Worm (Caenorhabditis elegans) whole organism, young adult: Measurements from ENCODE around the gene gem-4.

Experiments used
- D2030.7 ChIP-seq: fragments of 200-800 bp; sonication (Bioruptor generic); IDR thresholded peaks from 2 replicates; pipeline ENCODE4 v1.3.6; 2022; ENCODE audit warnings: missing genetic modification reagents, missing genetic modification characterization, missing compliant biosample characterization
- F49E8.2 ChIP-seq: sonication (generic microtip); optimal IDR thresholded peaks from 3 replicates; lab custom pipeline; 2017; ENCODE audit warnings: missing genetic modification characterization, mild to moderate bottlenecking, missing compliant biosample characterization, antibody characterized with exemption, moderate library complexity; ENCODE audit not compliant: insufficient read depth
- F55B11.4 ChIP-seq: sonication (generic microtip); optimal IDR thresholded peaks from 2 replicates; lab custom pipeline; 2016; ENCODE audit warnings: missing compliant biosample characterization, missing genetic modification characterization, borderline replicate concordance; ENCODE audit not compliant: insufficient read depth
- F57C9.4 ChIP-seq: sonication (generic microtip); optimal IDR thresholded peaks from 2 replicates; lab custom pipeline; 2017; ENCODE audit warnings: mild to moderate bottlenecking, missing genetic modification characterization, missing compliant biosample characterization
- K11D2.4 ChIP-seq: fragments of 200-800 bp; sonication (Bioruptor generic); IDR thresholded peaks from 2 replicates; pipeline ENCODE4 v1.3.6; 2022; ENCODE audit warnings: missing genetic modification reagents, missing genetic modification characterization, missing compliant biosample characterization
- T07F8.4 ChIP-seq: sonication (generic microtip); optimal IDR thresholded peaks from 2 replicates; lab custom pipeline; 2016; ENCODE audit warnings: mild to moderate bottlenecking, missing genetic modification characterization, moderate library complexity, missing compliant biosample characterization
- akir-1 ChIP-seq: fragments of 200-800 bp; sonication (Bioruptor generic); optimal IDR thresholded peaks from 2 replicates; lab custom pipeline; 2018; ENCODE audit warnings: mild to moderate bottlenecking, missing genetic modification characterization, moderate library complexity, missing compliant biosample characterization
- aptf-2 ChIP-seq: fragments of 200-800 bp; sonication (Bioruptor generic); conservative IDR thresholded peaks from 2 replicates; pipeline ENCODE4 v1.3.6; 2022; ENCODE audit warnings: missing genetic modification reagents, missing genetic modification characterization, missing compliant biosample characterization
- aptf-3 ChIP-seq: fragments of 200-800 bp; sonication (Bioruptor generic); IDR thresholded peaks from 2 replicates; pipeline ENCODE4 v1.3.6; 2022; ENCODE audit warnings: missing genetic modification characterization, missing compliant biosample characterization
- attf-3 ChIP-seq: fragments of 200-800 bp; sonication (Bioruptor generic); conservative IDR thresholded peaks from 2 replicates; pipeline ENCODE4 v1.3.6; 2022; ENCODE audit warnings: missing genetic modification reagents, missing genetic modification characterization, missing compliant biosample characterization
- bed-1 ChIP-seq: fragments of 200-800 bp; sonication (Bioruptor generic); IDR thresholded peaks from 2 replicates; pipeline ENCODE4 v1.3.6; 2022; ENCODE audit warnings: missing genetic modification reagents, missing genetic modification characterization, missing compliant biosample characterization
- efl-1 ChIP-seq: fragments of 150-350 bp; optimal IDR thresholded peaks from 2 replicates; lab custom pipeline; 2014; ENCODE audit warnings: missing biosample characterization, missing genetic modification reagents, missing genetic modification characterization
- ekl-4 ChIP-seq: fragments of 200-800 bp; sonication (Bioruptor generic); IDR thresholded peaks from 2 replicates; pipeline ENCODE4 v1.3.6; 2022; ENCODE audit warnings: missing genetic modification reagents, missing genetic modification characterization, missing compliant biosample characterization
- gei-17 ChIP-seq: fragments of 200-800 bp; sonication (Bioruptor generic); optimal IDR thresholded peaks from 2 replicates; lab custom pipeline; 2018; ENCODE audit warnings: mild to moderate bottlenecking, missing genetic modification characterization, missing compliant biosample characterization
- hlh-12 ChIP-seq: sonication (generic microtip); optimal IDR thresholded peaks from 2 replicates; lab custom pipeline; 2016; ENCODE audit warnings: missing genetic modification characterization, missing compliant biosample characterization
- hrde-1 ChIP-seq: sonication (generic microtip); optimal IDR thresholded peaks from 2 replicates; lab custom pipeline; 2016; ENCODE audit warnings: missing genetic modification characterization, mild to moderate bottlenecking, missing compliant biosample characterization, moderate library complexity, missing genotype, missing genetic modification reagents, borderline replicate concordance
- let-526 ChIP-seq: fragments of 200-800 bp; sonication (Bioruptor generic); IDR thresholded peaks from 2 replicates; pipeline ENCODE4 v1.3.6; 2022; ENCODE audit warnings: missing genetic modification reagents, missing genetic modification characterization, missing compliant biosample characterization
- madf-10 ChIP-seq: sonication (generic microtip); optimal IDR thresholded peaks from 2 replicates; lab custom pipeline; 2016; ENCODE audit warnings: mild to moderate bottlenecking, missing genetic modification characterization, missing compliant biosample characterization
- mel-28 ChIP-seq: sonication (generic microtip); optimal IDR thresholded peaks from 2 replicates; lab custom pipeline; 2016; ENCODE audit warnings: borderline replicate concordance, mild to moderate bottlenecking, missing genetic modification characterization, missing compliant biosample characterization
- nhr-27 ChIP-seq: fragments of 200-800 bp; sonication (Bioruptor generic); optimal IDR thresholded peaks from 2 replicates; lab custom pipeline; 2018; ENCODE audit warnings: mild to moderate bottlenecking, missing genetic modification characterization, moderate library complexity, missing compliant biosample characterization
- nhr-80 ChIP-seq: sonication (generic microtip); optimal IDR thresholded peaks from 2 replicates; lab custom pipeline; 2016; ENCODE audit warnings: missing genetic modification characterization, missing compliant biosample characterization
- nhr-90 ChIP-seq: sonication (generic microtip); optimal IDR thresholded peaks from 2 replicates; lab custom pipeline; 2016; ENCODE audit warnings: missing genotype, mild to moderate bottlenecking, missing genetic modification characterization, missing compliant biosample characterization
- pbrm-1 ChIP-seq: fragments of 200-800 bp; sonication (Bioruptor generic); IDR thresholded peaks from 2 replicates; pipeline ENCODE4 v1.3.6; 2022; ENCODE audit warnings: missing genetic modification reagents, missing genetic modification characterization, missing compliant biosample characterization
- rpc-1 ChIP-seq, 2 experiments: fragments of 150-350 bp in 1 of 2; sonication (generic microtip) in 1 of 2; optimal IDR thresholded peaks; 2 replicates each; lab custom pipeline; 2014 to 2018; ENCODE audit warnings: missing biosample characterization in 1 of 2, missing genetic modification characterization in 1 of 2, missing genetic modification reagents in 1 of 2, missing genotype in 1 of 2
- snpc-1.3 ChIP-seq: sonication (generic microtip); optimal IDR thresholded peaks from 2 replicates; lab custom pipeline; 2017; ENCODE audit warnings: missing genetic modification characterization, mild to moderate bottlenecking, missing compliant biosample characterization, antibody characterized with exemption, moderate library complexity, missing genotype, missing genetic modification reagents; ENCODE audit not compliant: insufficient read depth
- somi-1 ChIP-seq: fragments of 200-800 bp; sonication (Bioruptor generic); optimal IDR thresholded peaks from 2 replicates; lab custom pipeline; 2018; ENCODE audit warnings: mild to moderate bottlenecking, missing genetic modification characterization, missing compliant biosample characterization
- tbp1 ChIP-seq: fragments of 200-800 bp; sonication (Bioruptor generic); optimal IDR thresholded peaks from 2 replicates; lab custom pipeline; 2018; ENCODE audit warnings: mild to moderate bottlenecking, missing genetic modification characterization, missing compliant biosample characterization
- unc-62 ChIP-seq: fragments of 150-350 bp; optimal IDR thresholded peaks from 2 replicates; lab custom pipeline; 2014; ENCODE audit warnings: missing biosample characterization, missing genetic modification reagents, missing genetic modification characterization
- zim-3 ChIP-seq: sonication (generic microtip); optimal IDR thresholded peaks from 2 replicates; lab custom pipeline; 2017; ENCODE audit warnings: mild to moderate bottlenecking, missing genetic modification characterization, moderate library complexity, missing compliant biosample characterization
- ztf-22 ChIP-seq: fragments of 200-800 bp; sonication (Bioruptor generic); optimal IDR thresholded peaks from 2 replicates; lab custom pipeline; 2018; ENCODE audit warnings: mild to moderate bottlenecking, missing genetic modification characterization, moderate library complexity, missing compliant biosample characterization

gem-4 gene

DNA sequence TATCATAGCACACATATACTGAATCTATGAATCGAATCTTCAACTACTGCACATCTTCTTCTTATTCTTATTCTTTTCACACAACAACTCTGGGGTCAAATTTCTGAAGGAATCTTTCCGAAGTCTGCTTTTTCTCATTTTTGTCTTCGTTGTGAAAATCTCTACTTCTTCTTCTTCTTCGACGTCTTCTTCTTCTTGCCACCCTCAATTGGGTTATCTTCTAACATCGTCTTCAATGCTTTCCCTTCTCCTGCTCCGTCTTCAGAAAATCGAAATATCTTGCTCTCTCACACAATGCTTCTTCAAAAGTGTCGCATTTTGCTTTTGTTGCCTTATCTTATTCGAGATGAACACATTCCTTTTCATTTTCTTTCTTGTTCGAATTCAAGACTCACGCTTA, 22.2 kb upstream of the gem-4 start:
- TF ChIP-seq hlh-12 (tag; lab: Kevin White, UChicago) (no peak), snpc-1.3 (tag; lab: Kevin White, UChicago) (no peak)

- TF ChIP-seq aptf-2 (GFP tag; lab: Robert Waterston, UW) (no peak), F55B11.4 (tag; lab: Kevin White, UChicago) (no peak), nhr-27 (tag; lab: Kevin White, UChicago) (no peak), zim-3 (no peak), pbrm-1 (GFP tag; lab: Robert Waterston, UW) (no peak), F49E8.2 (tag; lab: Kevin White, UChicago) (no peak), mel-28 (no peak), hrde-1 (tag; lab: Kevin White, UChicago) (no peak), hlh-12 (tag; lab: Kevin White, UChicago) (no peak), rpc-1 (optimal IDR thresholded peaks at IDR 0.05; lab: Kevin White, UChicago) (no peak), rpc-1 (tag; optimal IDR thresholded peaks at IDR 0.05; lab: Kevin White, UChicago) (no peak), somi-1 (GFP tag; lab: Kevin White, UChicago) (no peak), K11D2.4 (GFP tag; lab: Robert Waterston, UW) (no peak), gei-17 (GFP tag; lab: Kevin White, UChicago) (no peak), D2030.7 (GFP tag; lab: Robert Waterston, UW) (no peak), T07F8.4 (tag; lab: Kevin White, UChicago) (no peak)
Observed at ce11 chrIV:11735025-11735424, 10.4 kb upstream of the gem-4 start, which contains the start of gene K01A6.6. Gene K01A6.6 (plus strand): TSS chrIV:11735325.

ce11 chrIV:11737269-11737668, 8.2 kb upstream of the gem-4 start, which contains the start of gene K01A6.8:
Gene K01A6.8 (minus strand): TSS chrIV:11737369.
- TF ChIP-seq nhr-80 (tag; lab: Kevin White, UChicago) (no peak), F49E8.2 (tag; lab: Kevin White, UChicago) (no peak), aptf-3 (GFP tag; lab: Robert Waterston, UW) (no peak), rpc-1 (optimal IDR thresholded peaks at IDR 0.05; lab: Kevin White, UChicago) (no peak), rpc-1 (tag; optimal IDR thresholded peaks at IDR 0.05; lab: Kevin White, UChicago) (no peak), bed-1 (GFP tag; lab: Robert Waterston, UW) (no peak), unc-62 (GFP tag; lab: Kevin White, UChicago) (no peak), F57C9.4 (tag; lab: Kevin White, UChicago) (no peak), nhr-90 (tag; lab: Kevin White, UChicago) (no peak), akir-1 (GFP tag; lab: Kevin White, UChicago) (no peak), madf-10 (no peak), efl-1 (GFP tag; lab: Kevin White, UChicago) (no peak), ztf-22 (GFP tag; lab: Kevin White, UChicago) (no peak), tbp1 (GFP tag; lab: Kevin White, UChicago) (no peak), attf-3 (GFP tag; lab: Robert Waterston, UW) (no peak)
- TF ChIP-seq, all 124 proteins: peak for 0

DNA sequence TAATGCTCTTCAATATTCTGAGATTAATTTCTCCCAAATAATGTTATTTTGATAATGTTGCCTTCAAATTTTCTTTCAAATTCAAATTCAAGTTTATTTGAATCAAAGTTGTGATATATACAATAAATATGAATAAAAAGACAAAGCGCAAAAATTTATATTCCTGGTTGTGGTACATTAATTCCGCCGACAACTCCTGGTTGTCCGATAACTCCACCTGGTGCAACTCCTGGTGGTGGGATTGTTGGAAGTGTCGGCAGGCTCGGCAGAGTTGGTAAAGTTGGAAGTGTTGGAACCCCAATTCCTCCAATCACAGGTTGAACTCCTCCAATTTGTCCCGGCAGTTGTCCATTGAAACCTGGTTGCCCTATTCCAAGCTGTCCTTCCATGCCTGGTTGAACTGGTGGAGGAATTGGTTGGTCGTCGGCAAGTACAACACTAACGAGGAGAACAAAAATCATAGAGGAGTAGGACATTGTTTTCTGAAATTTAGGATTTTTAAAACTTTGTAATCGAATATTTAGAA, 7.3 kb upstream of the gem-4 start, which contains the start of gene K01A6.7:
K01A6.7 (minus strand) TSS at position 476 of the 526 bp plus-strand sequence.
- no peak for TF ChIP-seq ekl-4
- no peak for TF ChIP-seq let-526 (GFP tag; lab: Robert Waterston, UW)
- TF ChIP-seq akir-1 (GFP tag; lab: Kevin White, UChicago) = no peak
